Fruit fly (Drosophila melanogaster) whole organism, embryonic: ENCODE measurements around the gene CG32170.

ENCODE experiments used
- Abd-B ChIP-seq: fragments of 200-800 bp; sonication (Bioruptor generic); optimal IDR thresholded peaks from 2 replicates; lab custom pipeline; 2018; ENCODE audit warnings: missing biosample characterization, mild to moderate bottlenecking, missing genetic modification characterization, moderate library complexity
- Ada2b ChIP-seq: fragments of 200-800 bp; sonication (Bioruptor generic); IDR thresholded peaks from 2 replicates; pipeline ENCODE4 v1.3.6; 2022; ENCODE audit warnings: missing biosample characterization, missing genetic modification characterization
- Adf1 ChIP-seq: fragments of 200-800 bp; sonication (Bioruptor generic); IDR thresholded peaks from 2 replicates; pipeline ENCODE4 v1.3.6; 2022; ENCODE audit warnings: missing biosample characterization, missing genetic modification characterization
- C15 ChIP-seq: fragments of 200-800 bp; sonication (Bioruptor generic); IDR thresholded peaks from 3 replicates; pipeline ENCODE4 v1.3.6; 2022; ENCODE audit warnings: missing biosample characterization, missing genetic modification characterization
- CG11504 ChIP-seq: fragments of 200-800 bp; sonication (Bioruptor generic); optimal IDR thresholded peaks from 3 replicates; lab custom pipeline; 2019; ENCODE audit warnings: missing biosample characterization, mild to moderate bottlenecking, missing genetic modification characterization, moderate library complexity
- CG12219 ChIP-seq: fragments of 200-800 bp; sonication (Bioruptor generic); optimal IDR thresholded peaks from 3 replicates; lab custom pipeline; 2018; ENCODE audit warnings: missing biosample characterization, mild to moderate bottlenecking, missing genetic modification characterization
- CG13287 ChIP-seq: fragments of 200-800 bp; sonication (Bioruptor generic); IDR thresholded peaks from 2 replicates; pipeline ENCODE4 v1.3.6; 2022; ENCODE audit warnings: missing biosample characterization, missing genetic modification characterization; ENCODE audit not compliant: partially characterized antibody
- CG14441 ChIP-seq: fragments of 200-800 bp; sonication (Bioruptor generic); IDR thresholded peaks from 2 replicates; pipeline ENCODE4 v1.3.6; 2022; ENCODE audit warnings: missing biosample characterization, missing genetic modification characterization
- CG15011 ChIP-seq: fragments of 200-800 bp; sonication (Bioruptor generic); optimal IDR thresholded peaks from 3 replicates; lab custom pipeline; 2018; ENCODE audit warnings: missing biosample characterization, mild to moderate bottlenecking, missing genetic modification characterization
- CG17612 ChIP-seq: fragments of 200-800 bp; sonication (Bioruptor generic); IDR thresholded peaks from 2 replicates; pipeline ENCODE4 v1.3.6; 2022; ENCODE audit warnings: missing biosample characterization, missing genetic modification characterization
- CG17829 ChIP-seq: fragments of 200-800 bp; optimal IDR thresholded peaks from 2 replicates; lab custom pipeline; 2019; ENCODE audit warnings: missing biosample characterization, mild to moderate bottlenecking, missing genetic modification characterization, moderate library complexity
- CG2116 ChIP-seq: fragments of 200-800 bp; sonication (Bioruptor generic); optimal IDR thresholded peaks from 3 replicates; lab custom pipeline; 2018; ENCODE audit warnings: missing biosample characterization, mild to moderate bottlenecking, missing genetic modification characterization
- CG33213 ChIP-seq: fragments of 200-800 bp; sonication (Bioruptor generic); optimal IDR thresholded peaks from 3 replicates; lab custom pipeline; 2016; ENCODE audit warnings: missing biosample characterization, missing genetic modification characterization
- CG34422 ChIP-seq: fragments of 200-800 bp; sonication (Bioruptor generic); IDR thresholded peaks from 3 replicates; pipeline ENCODE4 v1.3.6; 2022; ENCODE audit warnings: missing biosample characterization, missing genetic modification characterization
- CG42726 ChIP-seq: fragments of 200-800 bp; sonication (Bioruptor generic); IDR thresholded peaks from 2 replicates; pipeline ENCODE4 v1.3.6; 2022; ENCODE audit warnings: missing biosample characterization, missing genetic modification characterization; ENCODE audit not compliant: partially characterized antibody
- CG4730 ChIP-seq: fragments of 200-800 bp; sonication (Bioruptor generic); IDR thresholded peaks from 2 replicates; pipeline ENCODE4 v1.3.6; 2022; ENCODE audit warnings: missing biosample characterization, missing genetic modification characterization
- CG8478 ChIP-seq: fragments of >200 bp; optimal IDR thresholded peaks from 2 replicates; lab custom pipeline; 2018
- CG8924 ChIP-seq: fragments of 200-800 bp; optimal IDR thresholded peaks from 3 replicates; lab custom pipeline; 2019; ENCODE audit warnings: missing biosample characterization, mild to moderate bottlenecking, missing genetic modification characterization, moderate library complexity
- D19B ChIP-seq: fragments of 200-800 bp; sonication (Bioruptor generic); optimal IDR thresholded peaks from 2 replicates; lab custom pipeline; 2017; ENCODE audit warnings: missing biosample characterization, mild to moderate bottlenecking, missing genetic modification characterization
- Eip74EF ChIP-seq, 2 experiments: fragments of 200-800 bp in 1 of 2; fragments of >200 bp in 1 of 2; sonication (Bioruptor generic) in 1 of 2; optimal IDR thresholded peaks; 2 replicates each; lab custom pipeline; 2017 to 2019; ENCODE audit warnings: missing biosample characterization in 2 of 2, missing genetic modification characterization in 2 of 2, mild to moderate bottlenecking in 1 of 2, moderate library complexity in 1 of 2
- Fer1 ChIP-seq: fragments of 200-800 bp; sonication (Bioruptor generic); optimal IDR thresholded peaks from 2 replicates; lab custom pipeline; 2017; ENCODE audit warnings: missing biosample characterization, mild to moderate bottlenecking, missing genetic modification characterization
- HLH3B ChIP-seq: fragments of 200-800 bp; sonication (Bioruptor generic); IDR thresholded peaks from 2 replicates; pipeline ENCODE4 v1.3.6; 2022; ENCODE audit warnings: missing biosample characterization, missing genetic modification characterization
- HLH54F ChIP-seq: fragments of 200-800 bp; sonication (Bioruptor generic); optimal IDR thresholded peaks from 3 replicates; lab custom pipeline; 2016; ENCODE audit warnings: missing biosample characterization, missing genetic modification characterization
- HmgZ ChIP-seq: fragments of 200-800 bp; sonication (Bioruptor generic); optimal IDR thresholded peaks from 2 replicates; lab custom pipeline; 2018; ENCODE audit warnings: missing biosample characterization, mild to moderate bottlenecking, missing genetic modification characterization
- Hsf ChIP-seq: fragments of 200-800 bp; sonication (Bioruptor generic); optimal IDR thresholded peaks from 3 replicates; lab custom pipeline; 2016; ENCODE audit warnings: missing biosample characterization, missing genetic modification characterization
- MESR4 ChIP-seq: fragments of 200-800 bp; sonication (Bioruptor generic); optimal IDR thresholded peaks from 2 replicates; lab custom pipeline; 2018; ENCODE audit warnings: missing biosample characterization, mild to moderate bottlenecking, missing genetic modification characterization, moderate library complexity
- Neu2 ChIP-seq: fragments of 200-800 bp; sonication (Bioruptor generic); optimal IDR thresholded peaks from 3 replicates; lab custom pipeline; 2016; ENCODE audit warnings: missing biosample characterization, missing genetic modification characterization, borderline replicate concordance
- Nf-YA ChIP-seq: fragments of 200-800 bp; sonication (Bioruptor generic); IDR thresholded peaks from 2 replicates; pipeline ENCODE4 v1.3.6; 2022; ENCODE audit warnings: missing biosample characterization, missing genetic modification characterization
- Oli ChIP-seq: fragments of 200-800 bp; sonication (Bioruptor generic); optimal IDR thresholded peaks from 2 replicates; lab custom pipeline; 2018; ENCODE audit warnings: missing biosample characterization, mild to moderate bottlenecking, missing genetic modification characterization, moderate library complexity
- Rx ChIP-seq: fragments of 200-800 bp; sonication (Bioruptor generic); IDR thresholded peaks from 2 replicates; pipeline ENCODE4 v1.3.6; 2022; ENCODE audit warnings: missing biosample characterization, missing genetic modification characterization
- TFAM ChIP-seq: fragments of 200-800 bp; sonication (Bioruptor generic); optimal IDR thresholded peaks from 2 replicates; lab custom pipeline; 2017; ENCODE audit warnings: missing biosample characterization, missing genetic modification characterization, inconsistent platforms
- Taf1 ChIP-seq: fragments of 200-800 bp; sonication (Bioruptor generic); IDR thresholded peaks from 2 replicates; pipeline ENCODE4 v1.3.6; 2022; ENCODE audit warnings: missing biosample characterization, missing genetic modification characterization
- YL-1 ChIP-seq: fragments of 200-800 bp; sonication (Bioruptor generic); optimal IDR thresholded peaks from 3 replicates; lab custom pipeline; 2017; ENCODE audit warnings: missing biosample characterization, mild to moderate bottlenecking, missing genetic modification characterization
- bab2 ChIP-seq: fragments of 200-800 bp; sonication (Bioruptor generic); optimal IDR thresholded peaks from 2 replicates; lab custom pipeline; 2016; ENCODE audit warnings: missing biosample characterization, missing genetic modification characterization
- cwo ChIP-seq: fragments of 200-800 bp; sonication (Bioruptor generic); optimal IDR thresholded peaks from 3 replicates; lab custom pipeline; 2017; ENCODE audit warnings: missing biosample characterization, missing genetic modification characterization, mild to moderate bottlenecking, moderate library complexity, missing genetic modification reagents
- fd102C ChIP-seq: fragments of 200-800 bp; sonication (Bioruptor generic); optimal IDR thresholded peaks from 2 replicates; lab custom pipeline; 2018; ENCODE audit warnings: missing biosample characterization, mild to moderate bottlenecking, missing genetic modification characterization, moderate library complexity
- gsb ChIP-seq: fragments of 200-800 bp; sonication (Bioruptor generic); IDR thresholded peaks from 2 replicates; pipeline ENCODE4 v1.3.6; 2022; ENCODE audit warnings: missing biosample characterization, missing genetic modification characterization
- hbn ChIP-seq: fragments of 200-800 bp; sonication (Bioruptor generic); IDR thresholded peaks from 2 replicates; pipeline ENCODE4 v1.3.6; 2022; ENCODE audit warnings: missing biosample characterization, missing genetic modification characterization; ENCODE audit not compliant: partially characterized antibody
- knrl ChIP-seq: fragments of 200-800 bp; sonication (Bioruptor generic); IDR thresholded peaks from 3 replicates; pipeline ENCODE4 v1.3.6; 2022; ENCODE audit warnings: missing biosample characterization, missing genetic modification characterization; ENCODE audit not compliant: partially characterized antibody
- onecut ChIP-seq: fragments of 200-800 bp; sonication (Bioruptor generic); IDR thresholded peaks from 2 replicates; pipeline ENCODE4 v1.3.6; 2022; ENCODE audit warnings: missing biosample characterization, missing genetic modification characterization
- p53 ChIP-seq: fragments of 200-800 bp; sonication (Bioruptor generic); optimal IDR thresholded peaks from 2 replicates; lab custom pipeline; 2016; ENCODE audit warnings: missing biosample characterization, missing genetic modification characterization
- phol ChIP-seq: fragments of 200-800 bp; sonication (Bioruptor generic); optimal IDR thresholded peaks from 3 replicates; lab custom pipeline; 2018; ENCODE audit warnings: missing biosample characterization, mild to moderate bottlenecking, missing genetic modification characterization, moderate library complexity
- pita ChIP-seq: fragments of 200-800 bp; sonication (Bioruptor generic); optimal IDR thresholded peaks from 2 replicates; lab custom pipeline; 2017; ENCODE audit warnings: missing biosample characterization, mild to moderate bottlenecking, missing genetic modification characterization
- pnt ChIP-seq: fragments of 200-800 bp; sonication (Bioruptor generic); optimal IDR thresholded peaks from 3 replicates; lab custom pipeline; 2016; ENCODE audit warnings: missing biosample characterization, missing genetic modification characterization
- shn ChIP-seq: fragments of 200-800 bp; sonication (Bioruptor generic); optimal IDR thresholded peaks from 3 replicates; lab custom pipeline; 2016; ENCODE audit warnings: missing biosample characterization, missing genetic modification characterization
- sim ChIP-seq: fragments of 200-800 bp; sonication (Bioruptor generic); IDR thresholded peaks from 2 replicates; pipeline ENCODE4 v1.3.6; 2022; ENCODE audit warnings: missing biosample characterization, missing genetic modification characterization
- sisA ChIP-seq: fragments of 200-800 bp; sonication (Bioruptor generic); IDR thresholded peaks from 2 replicates; pipeline ENCODE4 v1.3.6; 2022; ENCODE audit warnings: missing biosample characterization, missing genetic modification characterization
- slou ChIP-seq: fragments of 200-800 bp; sonication (Bioruptor generic); optimal IDR thresholded peaks from 3 replicates; lab custom pipeline; 2016; ENCODE audit warnings: missing biosample characterization, missing genetic modification characterization
- stc ChIP-seq: fragments of 200-800 bp; sonication (Bioruptor generic); IDR thresholded peaks from 2 replicates; pipeline ENCODE4 v1.3.6; 2022; ENCODE audit warnings: missing biosample characterization, missing genetic modification characterization
- tna ChIP-seq: fragments of 200-800 bp; sonication (Bioruptor generic); IDR thresholded peaks from 2 replicates; pipeline ENCODE4 v1.3.6; 2022; ENCODE audit warnings: missing biosample characterization, missing genetic modification characterization; ENCODE audit not compliant: partially characterized antibody
- zen2 ChIP-seq: fragments of 200-800 bp; sonication (Bioruptor generic); IDR thresholded peaks from 3 replicates; pipeline ENCODE4 v1.3.6; 2022; ENCODE audit warnings: missing biosample characterization, missing genetic modification characterization; ENCODE audit not compliant: partially characterized antibody

CG32170 gene

DNA sequence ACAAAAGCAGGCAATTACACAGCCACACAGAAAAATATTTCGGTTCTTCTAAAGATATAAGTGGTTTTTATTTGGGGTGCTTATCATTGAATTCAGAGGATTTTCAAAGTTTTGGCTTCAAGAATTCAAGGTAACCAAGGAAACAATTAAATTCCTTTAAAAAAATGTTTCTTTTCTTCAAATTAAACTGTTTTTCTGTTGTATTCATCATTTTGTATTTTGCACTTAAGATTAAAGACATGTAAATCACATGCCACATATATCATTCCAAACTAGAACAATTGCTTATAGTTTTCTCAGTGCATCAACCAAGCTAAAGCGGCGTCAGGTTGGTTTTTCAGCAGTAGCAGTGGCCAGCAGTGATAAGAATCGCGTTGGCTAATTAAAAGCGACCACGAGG, 36.6 kb upstream of the CG32170 start (continued):
- no peak for TF ChIP-seq shn (GFP tag; lab: Kevin White, UChicago)
- TF ChIP-seq sim: no peak
- TF ChIP-seq knrl (GFP tag; lab: Robert Waterston, UW): no peak
- peak; percentile 33 for TF ChIP-seq CG12219
- no peak for TF ChIP-seq TFAM (GFP tag; lab: Kevin White, UChicago)
- no peak for TF ChIP-seq HmgZ (tag; lab: Kevin White, UChicago)
- TF ChIP-seq Eip74EF (GFP tag; optimal IDR thresholded peaks at IDR 0.05; lab: Kevin White, UChicago): no peak
- no peak for TF ChIP-seq stc (GFP tag; lab: Robert Waterston, UW)
- TF ChIP-seq D19B: no peak
- TF ChIP-seq CG8924: peak; percentile 34
- no peak for TF ChIP-seq sisA
- TF ChIP-seq pnt (GFP tag; lab: Kevin White, UChicago): no peak
- peak; percentile 27 for TF ChIP-seq Oli
- TF ChIP-seq Hsf: peak; percentile 6
- no peak for TF ChIP-seq C15 (GFP tag; lab: Robert Waterston, UW)
- 0 out of 2 replicates have a peak, but pooled peaks have one; percentile 11 for TF ChIP-seq Ada2b (GFP tag; lab: Robert Waterston, UW)
- TF ChIP-seq HLH54F (GFP tag; lab: Kevin White, UChicago): no peak
- TF ChIP-seq CG17829 (tag; lab: Kevin White, UChicago): no peak
- TF ChIP-seq CG4730 (GFP tag; lab: Robert Waterston, UW): no peak
- no peak; the same call in 1 of the 2 replicates for TF ChIP-seq gsb (GFP tag; lab: Robert Waterston, UW)
- no peak for TF ChIP-seq MESR4 (GFP tag; lab: Kevin White, UChicago)
- TF ChIP-seq tna (GFP tag; lab: Robert Waterston, UW): no peak
- TF ChIP-seq CG8478: no peak
- TF ChIP-seq pita (GFP tag; lab: Kevin White, UChicago): no peak
- TF ChIP-seq CG11504 (tag; lab: Kevin White, UChicago): no peak
- TF ChIP-seq bab2 (GFP tag; lab: Kevin White, UChicago): peak; percentile 13
- no peak for TF ChIP-seq Taf1 (GFP tag; lab: Robert Waterston, UW)
- no peak for TF ChIP-seq CG2116 (GFP tag; lab: Kevin White, UChicago)
- TF ChIP-seq onecut (GFP tag; lab: Robert Waterston, UW): no peak
- TF ChIP-seq Adf1 (GFP tag; lab: Robert Waterston, UW): no peak
- no peak for TF ChIP-seq CG17612
- TF ChIP-seq CG33213 (GFP tag; lab: Kevin White, UChicago): no peak
- no peak for TF ChIP-seq fd102C (GFP tag; lab: Kevin White, UChicago)
- TF ChIP-seq CG15011 (GFP tag; lab: Kevin White, UChicago): no peak
- no peak for TF ChIP-seq YL-1 (GFP tag; lab: Kevin White, UChicago)
- TF ChIP-seq p53: no peak
- no peak for TF ChIP-seq phol (tag; lab: Kevin White, UChicago)
- 0 out of 2 replicates have a peak, but pooled peaks have one; percentile 41 for TF ChIP-seq CG14441 (GFP tag; lab: Robert Waterston, UW)
- TF ChIP-seq Neu2 (GFP tag; lab: Kevin White, UChicago): no peak
- TF ChIP-seq slou: no peak
- TF ChIP-seq HLH3B (GFP tag; lab: Robert Waterston, UW): 0 out of 2 replicates have a peak, but pooled peaks have one; percentile 9
- no peak for TF ChIP-seq CG13287 (GFP tag; lab: Robert Waterston, UW)
- TF ChIP-seq Rx (GFP tag; lab: Robert Waterston, UW): no peak
- no peak for TF ChIP-seq CG34422
- peak; percentile 55 for TF ChIP-seq Fer1 (GFP tag; lab: Kevin White, UChicago)
- TF ChIP-seq cwo (GFP tag; lab: Kevin White, UChicago): peak; percentile 37
- TF ChIP-seq Nf-YA (GFP tag; lab: Robert Waterston, UW): no peak
- TF ChIP-seq CG42726 (GFP tag; lab: Robert Waterston, UW): no peak
- TF ChIP-seq zen2 (GFP tag; lab: Robert Waterston, UW): no peak
- TF ChIP-seq Abd-B (GFP tag; lab: Kevin White, UChicago): peak; percentile 30
- TF ChIP-seq hbn (GFP tag; lab: Robert Waterston, UW): no peak
